Fruit fly (Drosophila melanogaster): ENCODE measurements around the gene GC.

Gene GC

dm6 chr3L:1629064-1629777 is at the start of gene GC:
Gene GC, minus strand, starts transcription at chr3L:1629301.
- no peak for TF ChIP-seq CG17801 (GFP tag; optimal IDR thresholded peaks at IDR 0.05; ENCODE audit: partially characterized antibody)

DNA sequence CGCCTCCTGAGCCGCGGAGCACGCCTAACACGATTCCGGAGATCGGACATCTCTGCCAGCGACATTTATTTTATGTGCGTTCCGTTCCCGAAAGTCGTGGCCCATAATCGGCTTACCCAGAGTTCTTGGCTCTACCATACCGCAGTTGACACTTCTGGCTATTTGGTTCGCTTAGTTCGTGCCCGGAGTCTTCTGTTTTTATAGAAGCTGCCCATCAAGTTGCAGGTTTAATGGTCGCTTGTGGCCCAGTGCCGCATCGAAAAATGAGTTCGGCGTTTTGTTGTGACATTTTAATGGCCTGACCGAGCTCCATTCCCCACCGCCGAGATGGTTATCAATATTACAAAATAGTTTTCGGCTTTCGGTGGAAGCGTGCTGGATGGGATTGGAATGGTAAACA is 47.1 kb upstream of the GC start:
- TF ChIP-seq CG17801 (GFP tag; optimal IDR thresholded peaks at IDR 0.05; ENCODE audit: partially characterized antibody), result no peak

DNA sequence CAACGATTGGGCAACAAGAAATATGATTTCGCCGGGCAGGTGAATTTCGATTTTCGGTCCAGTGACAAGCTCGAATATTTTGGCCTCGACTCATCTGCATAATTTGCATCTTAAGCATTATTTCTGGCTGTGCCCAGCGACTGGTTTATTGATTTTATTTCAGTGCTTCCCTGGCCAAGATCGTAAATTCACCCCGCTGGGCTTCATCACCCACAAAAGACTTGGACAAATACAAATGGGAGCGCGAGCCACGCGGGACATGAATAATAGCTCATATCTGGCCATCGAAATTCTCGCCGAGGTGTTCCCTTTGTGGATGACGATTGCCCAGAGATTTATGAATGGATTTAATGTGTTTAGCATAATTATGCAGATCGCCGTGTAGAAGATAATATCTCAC is 46.1 kb upstream of the GC start:
- no peak for TF ChIP-seq CG17801 (GFP tag; optimal IDR thresholded peaks at IDR 0.05; ENCODE audit: partially characterized antibody)

DNA sequence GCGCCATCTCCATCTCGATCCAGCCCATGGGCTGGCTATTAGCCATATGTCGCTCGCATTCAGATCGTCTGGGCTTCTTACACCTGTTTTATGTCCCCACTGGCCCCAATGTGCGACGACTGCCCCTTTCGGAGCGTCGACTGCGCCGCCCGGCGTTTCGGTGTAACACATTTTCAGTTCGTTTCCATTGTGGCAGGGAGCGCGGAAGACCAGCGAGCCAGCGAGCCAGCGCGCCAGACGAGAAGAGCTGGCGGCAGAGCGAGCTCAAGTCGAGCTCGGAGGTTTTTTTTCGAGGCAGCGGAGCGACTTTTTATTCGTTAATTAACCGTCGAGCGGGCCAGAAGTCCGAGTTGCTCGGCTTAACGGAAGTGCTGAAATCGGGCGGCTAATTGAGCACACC is 45.3 kb upstream of the GC start, which contains the start of gene CG7991:
Gene CG7991 (plus strand): TSS at position 329 of the 400 bp plus-strand sequence.
- no peak for TF ChIP-seq CG17801 (GFP tag; optimal IDR thresholded peaks at IDR 0.05; ENCODE audit: partially characterized antibody)

DNA sequence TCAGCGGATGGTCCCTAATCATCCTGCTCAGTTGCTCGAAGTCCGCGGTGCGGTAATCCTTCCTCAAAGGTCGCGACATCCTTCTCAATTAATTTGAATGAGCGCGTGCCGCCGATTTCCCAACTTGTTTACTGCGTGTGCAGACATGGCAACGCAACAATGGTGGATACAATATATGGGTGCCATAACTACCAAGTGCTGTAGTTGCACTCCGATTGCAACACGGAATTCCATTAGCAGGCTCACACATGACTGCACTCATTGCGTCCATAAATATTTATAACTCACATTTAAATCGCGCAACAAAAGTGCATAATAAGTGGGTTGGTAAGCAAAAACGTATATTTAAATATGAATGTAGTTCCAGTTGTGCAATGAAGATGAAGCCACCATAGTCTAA is 43.5 kb upstream of the GC start, which contains the start of gene CG13930:
Gene CG13930 (minus strand): TSS at position 101 of the 400 bp plus-strand sequence.
- no peak for TF ChIP-seq CG17801 (GFP tag; optimal IDR thresholded peaks at IDR 0.05; ENCODE audit: partially characterized antibody)

dm6 chr3L:1670008-1670407 is 40.9 kb upstream of the GC start, which contains the start of gene RabX5:
Gene RabX5, minus strand, starts transcription at chr3L:1670108.
- no peak for TF ChIP-seq CG17801 (GFP tag; optimal IDR thresholded peaks at IDR 0.05; ENCODE audit: partially characterized antibody)

DNA sequence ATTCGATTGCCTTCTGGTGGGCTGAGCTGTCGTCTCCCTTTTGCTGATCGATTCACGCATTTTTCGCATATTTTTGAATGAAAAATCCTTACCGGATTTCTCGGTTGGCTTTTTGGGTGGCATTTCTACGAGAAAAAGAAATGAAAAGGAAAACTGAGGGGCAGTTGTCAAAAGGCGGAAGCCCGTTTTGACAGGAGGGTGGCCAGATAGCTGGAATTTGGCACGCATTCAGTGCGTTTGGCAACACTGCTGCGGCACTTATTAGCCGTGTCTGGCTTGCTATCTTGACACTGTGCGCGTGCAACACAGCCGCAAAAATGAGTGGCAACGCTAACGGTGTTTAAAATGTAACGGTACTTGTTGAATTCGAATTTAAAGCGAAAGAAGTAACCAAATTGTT is 39.4 kb upstream of the GC start, which contains the start of gene RpL23A:
Gene RpL23A (minus strand): TSS at position 151 of the 400 bp plus-strand sequence.
- TF ChIP-seq CG17801 (GFP tag; optimal IDR thresholded peaks at IDR 0.05; ENCODE audit: partially characterized antibody), result peak; percentile 87

- no peak for TF ChIP-seq CG17801 (GFP tag; optimal IDR thresholded peaks at IDR 0.05; ENCODE audit: partially characterized antibody)
Observed at dm6 chr3L:1667423-1667822, 38.3 kb upstream of the GC start.

- no peak for TF ChIP-seq CG17801 (GFP tag; optimal IDR thresholded peaks at IDR 0.05; ENCODE audit: partially characterized antibody)
Observed at dm6 chr3L:1665544-1665943, 36.4 kb upstream of the GC start.

DNA sequence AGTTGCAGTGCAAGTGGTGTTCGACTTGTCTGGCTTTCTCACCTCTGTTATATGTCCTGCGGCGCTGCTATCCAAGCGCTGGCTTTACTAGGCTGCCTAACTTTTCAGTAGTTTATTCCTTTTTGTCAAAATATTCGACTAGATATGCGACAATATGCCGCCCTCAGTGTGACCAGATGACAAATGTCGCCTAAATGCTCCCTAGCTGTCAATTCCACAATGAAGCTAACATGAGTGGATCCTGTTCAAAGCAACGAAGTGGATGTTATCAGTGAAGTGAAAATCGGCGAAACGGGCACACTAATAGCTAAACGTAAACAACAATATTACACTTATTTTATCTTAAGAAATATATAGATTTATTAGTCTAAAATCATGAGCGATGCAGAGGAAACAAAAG is 35.8 kb upstream of the GC start, which contains the start of the genes Srrm234 and CG7974:
Gene Srrm234 (minus strand): TSS at position 189 of the 400 bp plus-strand sequence.
Gene CG7974 (plus strand): TSS at position 263 of the 400 bp plus-strand sequence.
- peak; percentile 15 for TF ChIP-seq CG17801 (GFP tag; optimal IDR thresholded peaks at IDR 0.05; ENCODE audit: partially characterized antibody)

- no peak for TF ChIP-seq CG17801 (GFP tag; optimal IDR thresholded peaks at IDR 0.05; ENCODE audit: partially characterized antibody)
Observed at dm6 chr3L:1664205-1664604, 35.1 kb upstream of the GC start.

DNA sequence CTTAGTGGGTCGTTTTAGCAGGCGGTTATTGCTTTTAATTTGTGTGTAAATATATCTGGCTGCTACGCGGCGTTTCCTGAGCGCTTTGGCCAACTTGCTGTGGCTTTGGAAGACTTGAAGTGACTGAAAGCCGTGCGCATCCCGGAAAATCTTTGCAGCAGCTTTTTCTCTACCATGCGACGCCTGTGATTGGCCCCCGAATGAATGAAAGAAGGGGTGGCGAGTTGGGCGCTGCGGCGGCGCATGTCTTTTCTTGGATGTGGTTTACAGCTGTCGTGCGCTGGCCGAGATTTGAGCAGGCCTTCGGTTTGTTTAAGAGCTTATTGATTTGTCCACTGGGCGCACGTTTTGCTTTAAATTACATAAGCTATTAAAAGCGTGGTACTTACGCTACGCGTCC is 34.4 kb upstream of the GC start:
- no peak for TF ChIP-seq CG17801 (GFP tag; optimal IDR thresholded peaks at IDR 0.05; ENCODE audit: partially characterized antibody)

DNA sequence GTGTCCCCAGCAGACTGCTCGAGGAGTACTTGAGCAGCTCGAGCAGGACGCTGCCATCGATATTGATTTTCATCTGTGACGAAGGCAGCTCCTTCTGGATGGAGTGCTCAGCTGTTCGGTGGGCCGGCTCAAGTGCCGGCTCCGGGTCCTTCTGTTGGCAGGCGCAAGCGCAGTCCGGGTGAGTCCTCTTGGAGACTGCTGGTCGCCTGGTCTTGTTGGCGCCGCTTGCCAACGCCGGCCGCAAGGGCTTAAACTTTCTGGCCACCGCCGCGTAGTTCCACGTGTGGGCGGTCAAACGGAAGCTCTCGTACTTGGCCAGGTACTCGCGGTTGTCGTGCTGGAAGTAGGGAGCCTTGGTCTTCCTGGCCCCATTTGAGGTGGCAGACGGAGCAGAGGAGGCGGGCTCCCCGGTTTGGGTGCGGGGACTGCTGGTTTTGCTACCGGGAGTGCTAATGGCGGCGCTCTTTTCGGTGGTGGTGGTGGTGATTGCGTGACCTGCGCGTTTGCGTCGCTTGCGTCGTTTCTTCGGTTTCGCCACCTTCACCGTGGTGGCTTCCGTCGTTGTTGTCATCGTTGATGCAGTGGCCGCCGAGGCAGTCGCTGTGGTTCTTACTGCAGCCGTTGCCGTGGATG is 32.8 kb upstream of the GC start:
- no peak for TF ChIP-seq CG17801 (GFP tag; optimal IDR thresholded peaks at IDR 0.05; ENCODE audit: partially characterized antibody)

DNA sequence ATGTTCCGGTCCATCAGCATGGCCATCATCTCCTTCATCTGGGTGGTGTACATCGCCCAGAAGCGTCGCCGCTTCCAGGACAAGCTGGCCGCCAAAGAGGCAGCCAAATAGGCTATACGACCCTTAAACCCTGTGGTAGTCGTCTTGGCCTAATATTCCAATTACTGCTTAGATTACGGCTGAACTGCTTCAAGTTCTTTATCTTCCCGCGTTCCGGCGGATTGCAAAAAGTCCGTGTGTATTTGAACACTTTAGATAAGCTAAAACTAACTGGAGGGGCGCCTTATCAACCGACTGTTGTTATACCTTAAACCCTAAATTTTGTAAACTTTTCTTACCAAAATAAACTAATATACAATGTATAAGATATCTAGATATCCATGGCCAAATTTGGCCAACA is 24.7 kb upstream of the GC start:
- TF ChIP-seq CG17801 (GFP tag; optimal IDR thresholded peaks at IDR 0.05; ENCODE audit: partially characterized antibody), result no peak

dm6 chr3L:1652700-1653200 is 23.6 kb upstream of the GC start, which contains the start of the genes CG7970 and Vta1:
Gene CG7970, plus strand, starts transcription at chr3L:1652750.
Gene Vta1, minus strand, starts transcription at chr3L:1652900.
- TF ChIP-seq CG17801 (GFP tag; optimal IDR thresholded peaks at IDR 0.05; ENCODE audit: partially characterized antibody), result peak; percentile 57

- no peak for TF ChIP-seq CG17801 (GFP tag; optimal IDR thresholded peaks at IDR 0.05; ENCODE audit: partially characterized antibody)
Observed at dm6 chr3L:1649363-1649762, 20.3 kb upstream of the GC start.

Data from ovary, adult (tissue).